Worm (Caenorhabditis elegans): ENCODE measurements around the gene mes-4.
"Not testable (repeated sequence)": the region's sequence is repeated elsewhere in the genome, so short reads cannot be mapped to it uniquely, and the experiment has no call there.

Gene mes-4

DNA sequence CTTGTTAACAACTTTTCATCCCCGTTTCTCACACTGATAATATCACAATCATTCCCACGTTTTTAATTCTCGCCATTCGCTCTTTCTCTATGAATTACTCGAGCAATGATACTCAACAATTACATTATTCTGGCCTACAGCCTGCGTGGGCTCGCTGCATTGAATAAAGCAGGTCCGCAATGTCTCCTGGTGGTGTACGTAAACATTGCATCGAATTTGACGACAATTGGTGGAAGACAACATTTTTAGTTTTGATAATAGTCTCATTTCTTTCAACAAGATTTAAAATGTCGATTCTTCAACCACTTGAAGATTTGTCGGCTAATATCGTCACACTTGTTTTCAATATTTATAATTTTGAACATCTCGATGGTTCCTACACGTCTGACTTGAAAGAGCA is 22.0 kb upstream of the mes-4 start, which contains the start of gene bath-39:
Gene bath-39 (plus strand): TSS at position 137 of the 400 bp plus-strand sequence.
- TF ChIP-seq tbx-2 (tag; optimal IDR thresholded peaks at IDR 0.05) (no peak), pha-4 (tag; optimal IDR thresholded peaks at IDR 0.05) (peak; percentile 27), lin-15B (tag; optimal IDR thresholded peaks at IDR 0.05) (peak; percentile 12), elt-2 (tag; optimal IDR thresholded peaks at IDR 0.05) (peak; percentile 1)

DNA sequence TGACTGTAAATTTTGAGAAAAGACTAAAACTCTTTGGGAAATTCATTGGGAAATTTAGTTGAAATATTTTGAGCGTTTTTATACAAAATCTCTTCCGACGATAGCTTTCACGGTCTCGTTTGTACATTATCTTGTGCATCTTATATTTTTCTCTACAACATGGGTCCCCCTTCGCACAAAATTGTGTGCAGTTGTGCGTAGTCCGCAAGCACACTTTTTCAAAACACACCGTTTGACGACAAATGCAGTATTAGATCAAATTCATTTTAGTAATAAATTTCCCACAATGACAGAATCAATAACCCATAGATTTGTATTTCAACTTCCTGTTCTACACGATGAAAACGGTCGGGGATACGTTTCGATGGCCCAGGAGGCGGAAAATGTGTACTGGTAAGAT is 20.5 kb upstream of the mes-4 start, which contains the start of gene F25H9.2:
Gene F25H9.2 (plus strand): TSS at position 226 of the 400 bp plus-strand sequence.
- TF ChIP-seq hmg-11 (tag; optimal IDR thresholded peaks at IDR 0.05) (peak; percentile 39), nhr-237 (tag; optimal IDR thresholded peaks at IDR 0.05) (no peak), nhr-12 (tag; optimal IDR thresholded peaks at IDR 0.05) (no peak), skn-1 (tag; optimal IDR thresholded peaks at IDR 0.05) (no peak), ztf-11 (tag; optimal IDR thresholded peaks at IDR 0.05) (no peak), elt-2 (tag; optimal IDR thresholded peaks at IDR 0.05) (peak; percentile 5), ZK546.5 (tag; optimal IDR thresholded peaks at IDR 0.05) (no peak), lin-15B (tag; optimal IDR thresholded peaks at IDR 0.05) (peak; percentile 20), nhr-77 (tag; optimal IDR thresholded peaks at IDR 0.05) (no peak), aly-2 (tag; optimal IDR thresholded peaks at IDR 0.05) (no peak), snpc-4 (tag; optimal IDR thresholded peaks at IDR 0.05) (no peak), R02D3.7 (tag; optimal IDR thresholded peaks at IDR 0.05) (no peak), nhr-25 (tag; optimal IDR thresholded peaks at IDR 0.05) (no peak), eor-1 (tag; optimal IDR thresholded peaks at IDR 0.05) (no peak), mdl-1 (tag; optimal IDR thresholded peaks at IDR 0.05) (no peak), nhr-23 (tag; optimal IDR thresholded peaks at IDR 0.05) (no peak)

DNA sequence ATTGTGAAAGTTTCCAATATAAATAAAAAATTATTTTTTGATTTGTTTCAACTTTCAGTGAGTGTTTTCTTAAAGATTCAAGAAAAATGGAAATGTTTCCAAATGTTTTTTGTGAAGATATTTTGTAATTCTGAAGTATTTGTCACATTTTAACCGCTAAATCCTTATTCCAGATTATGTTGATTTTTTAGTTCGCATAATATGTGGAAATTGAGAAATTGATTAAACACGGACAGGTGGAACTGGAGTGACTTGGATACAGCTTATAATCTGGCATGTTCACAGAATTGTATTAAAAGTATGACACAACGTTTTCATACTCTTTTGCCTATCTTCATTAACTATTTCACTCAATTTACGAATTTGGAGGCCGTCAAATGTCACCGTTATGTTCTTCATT is 18.1 kb upstream of the mes-4 start, which contains the start of gene lurp-3:
Gene lurp-3 (plus strand): TSS at position 301 of the 400 bp plus-strand sequence.
- TF ChIP-seq ceh-28 (tag; optimal IDR thresholded peaks at IDR 0.05) (no peak), nhr-77 (tag; optimal IDR thresholded peaks at IDR 0.05) (no peak), egl-27 (tag; optimal IDR thresholded peaks at IDR 0.05) (no peak)

DNA sequence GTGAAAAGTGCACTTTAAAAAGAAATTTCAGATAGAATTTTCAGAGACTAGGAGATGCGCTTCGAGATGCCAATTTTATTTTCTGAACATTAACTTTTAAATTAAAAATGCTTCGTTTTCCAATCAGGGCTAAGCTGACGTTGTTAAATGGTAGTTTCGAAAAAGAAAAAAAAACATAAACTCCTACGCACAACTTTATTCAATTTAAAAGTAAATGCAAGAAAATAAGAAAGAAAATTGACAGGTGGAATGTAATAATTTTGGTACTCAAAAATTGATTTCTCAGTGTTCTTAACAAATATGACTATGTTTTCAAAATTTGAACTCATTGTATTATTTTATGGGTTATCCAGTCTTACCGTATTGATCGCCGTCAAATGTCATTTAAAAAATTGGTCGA is 16.0 kb upstream of the mes-4 start, which contains the start of gene lurp-2:
Gene lurp-2 (plus strand): TSS at position 301 of the 400 bp plus-strand sequence.
- TF ChIP-seq elt-3 (tag; optimal IDR thresholded peaks at IDR 0.05) (no peak), ama-1 (optimal IDR thresholded peaks at IDR 0.05) (no peak), ceh-16 (tag; optimal IDR thresholded peaks at IDR 0.05) (no peak), tbx-2 (tag; optimal IDR thresholded peaks at IDR 0.05) (no peak), egl-27 (tag; optimal IDR thresholded peaks at IDR 0.05) (no peak), elt-2 (tag; optimal IDR thresholded peaks at IDR 0.05) (no peak), lsy-12 (tag; optimal IDR thresholded peaks at IDR 0.05) (no peak), nhr-12 (tag; optimal IDR thresholded peaks at IDR 0.05) (no peak), unc-62 (GFP tag; optimal IDR thresholded peaks at IDR 0.05) (no peak), mdl-1 (tag; optimal IDR thresholded peaks at IDR 0.05) (no peak)

DNA sequence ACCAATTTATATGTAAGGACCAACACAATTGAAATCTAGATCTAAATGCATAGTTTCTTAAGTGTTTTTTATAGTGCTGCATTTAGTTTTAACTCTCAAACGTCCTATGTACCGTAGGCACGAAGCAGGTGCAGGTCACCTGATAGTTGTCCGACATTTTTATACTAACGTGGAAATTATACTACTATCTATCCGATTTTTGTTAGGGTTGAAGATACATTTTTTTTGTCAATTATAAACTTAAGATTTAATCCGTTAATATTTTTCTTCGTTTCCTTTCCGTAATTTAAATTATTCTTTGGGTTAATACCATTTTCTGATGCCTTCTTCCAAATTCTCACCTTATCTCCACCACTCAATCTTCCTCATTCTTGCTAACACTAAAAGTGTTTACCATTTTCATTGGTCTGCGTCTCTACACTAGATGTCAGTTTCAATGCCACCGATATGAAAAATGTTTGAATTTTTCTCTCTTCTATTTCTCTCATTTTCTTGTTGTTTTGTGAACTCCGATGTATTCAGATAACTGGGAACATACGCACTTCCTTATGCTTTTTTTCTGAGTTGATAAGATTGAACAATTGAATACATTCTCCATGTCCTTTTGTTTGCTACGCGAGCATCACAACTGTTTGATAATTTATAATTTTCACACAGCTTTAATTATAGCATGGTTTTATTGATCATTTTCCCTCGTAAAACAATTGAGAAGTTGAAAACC is 8.0 kb upstream of the mes-4 start, which contains the start of gene Y2H9A.4:
Gene Y2H9A.4 (plus strand): TSS at position 671 of the 721 bp plus-strand sequence.
- no peak for TF ChIP-seq nhr-28 (tag; optimal IDR thresholded peaks at IDR 0.05)
- no peak for TF ChIP-seq unc-62 (GFP tag; optimal IDR thresholded peaks at IDR 0.05)
- peak; percentile 72 for TF ChIP-seq elt-1 (tag; optimal IDR thresholded peaks at IDR 0.05)
- TF ChIP-seq elt-2 (tag; optimal IDR thresholded peaks at IDR 0.05): peak; percentile 54
- TF ChIP-seq daf-12 (tag; optimal IDR thresholded peaks at IDR 0.05): no peak
- peak; percentile 67 for TF ChIP-seq jun-1 (tag; optimal IDR thresholded peaks at IDR 0.05)
- TF ChIP-seq nhr-25 (tag; optimal IDR thresholded peaks at IDR 0.05): peak; percentile 72
- no peak for TF ChIP-seq nhr-12 (tag; optimal IDR thresholded peaks at IDR 0.05)
- peak; percentile 3 for TF ChIP-seq nfya-1 (tag; optimal IDR thresholded peaks at IDR 0.05; ENCODE audit: insufficient read depth)
- TF ChIP-seq nhr-23 (tag; optimal IDR thresholded peaks at IDR 0.05): no peak
- TF ChIP-seq pha-4 (tag; optimal IDR thresholded peaks at IDR 0.05): peak; percentile 22
- no peak for TF ChIP-seq R02D3.7 (tag; optimal IDR thresholded peaks at IDR 0.05)

DNA sequence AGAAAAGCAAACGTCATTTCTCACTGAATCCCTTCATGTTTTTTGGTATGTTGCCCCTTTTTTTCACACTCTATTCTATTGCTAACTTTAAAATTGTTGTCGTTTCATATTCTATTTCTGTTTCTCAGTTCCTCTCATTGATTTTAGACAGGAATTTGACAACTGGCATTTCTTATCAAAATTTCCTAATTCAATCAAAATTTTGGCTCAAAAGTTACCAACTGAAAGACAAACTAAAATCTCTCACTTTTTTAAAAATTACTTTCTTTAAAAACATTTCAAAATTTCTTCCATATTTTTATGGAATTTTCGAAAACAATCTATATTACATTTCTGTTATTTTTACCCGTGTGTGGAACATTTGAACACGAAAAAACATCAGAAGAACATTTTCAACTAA is 6.2 kb upstream of the mes-4 start, which contains the start of gene Y2H9A.6:
Gene Y2H9A.6 (plus strand): TSS at position 301 of the 400 bp plus-strand sequence.
- TF ChIP-seq sea-2 (GFP tag; optimal IDR thresholded peaks at IDR 0.05); unc-39 (tag; optimal IDR thresholded peaks at IDR 0.05); ztf-11 (tag; optimal IDR thresholded peaks at IDR 0.05): not testable (repeated sequence)

All from whole organism, L3 larva.